Worm (Caenorhabditis elegans) whole organism, L3 larva: ENCODE results near the gene K10G9.2.

Experiments used
- R02D3.7 ChIP-seq: fragments of 150-350 bp; optimal IDR thresholded peaks from 2 replicates; lab custom pipeline; 2014; ENCODE audit warnings: missing biosample characterization, missing genetic modification characterization
- ZK546.5 ChIP-seq: sonication (generic microtip); optimal IDR thresholded peaks from 2 replicates; lab custom pipeline; 2017; ENCODE audit warnings: missing biosample characterization, missing genetic modification characterization
- aly-2 ChIP-seq: fragments of 150-350 bp; optimal IDR thresholded peaks from 2 replicates; lab custom pipeline; 2014; ENCODE audit warnings: missing biosample characterization, missing genetic modification characterization
- ama-1 ChIP-seq: fragments of 150-350 bp; optimal IDR thresholded peaks from 2 replicates; lab custom pipeline; 2018
- ceh-16 ChIP-seq: sonication (generic microtip); optimal IDR thresholded peaks from 2 replicates; lab custom pipeline; 2017; ENCODE audit warnings: missing biosample characterization, missing genetic modification characterization
- ceh-28 ChIP-seq: fragments of 150-350 bp; optimal IDR thresholded peaks from 2 replicates; lab custom pipeline; 2014; ENCODE audit warnings: missing biosample characterization, missing genetic modification reagents, missing genetic modification characterization
- ceh-82 ChIP-seq: fragments of 150-350 bp; optimal IDR thresholded peaks from 2 replicates; lab custom pipeline; 2014; ENCODE audit warnings: missing biosample characterization, missing genetic modification characterization
- ceh-9 ChIP-seq: sonication (generic microtip); optimal IDR thresholded peaks from 2 replicates; lab custom pipeline; 2018; ENCODE audit warnings: missing biosample characterization, missing genetic modification characterization
- daf-12 ChIP-seq: fragments of 150-350 bp; optimal IDR thresholded peaks from 2 replicates; lab custom pipeline; 2014; ENCODE audit warnings: missing biosample characterization, missing genetic modification reagents, missing genetic modification characterization
- egl-27 ChIP-seq: sonication (generic microtip); optimal IDR thresholded peaks from 4 replicates; lab custom pipeline; 2017; ENCODE audit warnings: missing biosample characterization, missing genetic modification reagents, missing genetic modification characterization
- egl-5 ChIP-seq: fragments of 150-350 bp; optimal IDR thresholded peaks from 2 replicates; lab custom pipeline; 2017; ENCODE audit warnings: missing biosample characterization, missing genetic modification reagents, missing genetic modification characterization, inconsistent platforms
- elt-1 ChIP-seq: fragments of 150-350 bp; optimal IDR thresholded peaks from 2 replicates; lab custom pipeline; 2014; ENCODE audit warnings: missing biosample characterization, missing genetic modification characterization
- elt-2 ChIP-seq: sonication (generic microtip); optimal IDR thresholded peaks from 2 replicates; lab custom pipeline; 2016; ENCODE audit warnings: missing genetic modification reagents, mild to moderate bottlenecking, missing genetic modification characterization, missing compliant biosample characterization
- elt-3 ChIP-seq, 3 experiments: fragments of 150-350 bp in 1 of 3; sonication (generic microtip) in 2 of 3; optimal IDR thresholded peaks; 2 replicates in 2 of 3; 4 replicates in 1 of 3; lab custom pipeline; 2014 to 2017; ENCODE audit warnings: missing biosample characterization in 3 of 3, missing genetic modification characterization in 3 of 3
- eor-1 ChIP-seq, 2 experiments: fragments of 150-350 bp; optimal IDR thresholded peaks; 2 replicates each; lab custom pipeline; 2014 to 2018; ENCODE audit warnings: missing biosample characterization in 2 of 2, missing genetic modification characterization in 2 of 2
- fkh-10 ChIP-seq: sonication (generic microtip); optimal IDR thresholded peaks from 2 replicates; lab custom pipeline; 2017; ENCODE audit warnings: missing biosample characterization, missing genetic modification reagents, missing genetic modification characterization
- fkh-2 ChIP-seq: fragments of 150-350 bp; optimal IDR thresholded peaks from 2 replicates; lab custom pipeline; 2014; ENCODE audit warnings: missing biosample characterization, missing genetic modification reagents, missing genetic modification characterization
- fos-1 ChIP-seq: fragments of 150-350 bp; optimal IDR thresholded peaks from 2 replicates; lab custom pipeline; 2014; ENCODE audit warnings: missing biosample characterization, missing genetic modification characterization
- hmg-11 ChIP-seq: sonication (generic microtip); optimal IDR thresholded peaks from 2 replicates; lab custom pipeline; 2016; ENCODE audit warnings: missing genetic modification characterization, missing compliant biosample characterization
- jun-1 ChIP-seq: fragments of 150-350 bp; optimal IDR thresholded peaks from 2 replicates; lab custom pipeline; 2014; ENCODE audit warnings: missing biosample characterization, missing genetic modification reagents, missing genetic modification characterization
- lin-15B ChIP-seq: fragments of 150-350 bp; optimal IDR thresholded peaks from 2 replicates; lab custom pipeline; 2014; ENCODE audit warnings: missing biosample characterization, missing genetic modification characterization
- lin-39 ChIP-seq: fragments of 150-350 bp; optimal IDR thresholded peaks from 2 replicates; lab custom pipeline; 2018; ENCODE audit warnings: missing biosample characterization, missing genetic modification reagents, missing genetic modification characterization
- lsy-12 ChIP-seq: sonication (generic microtip); optimal IDR thresholded peaks from 2 replicates; lab custom pipeline; 2016; ENCODE audit warnings: mild to moderate bottlenecking, missing genetic modification characterization, missing compliant biosample characterization
- mdl-1 ChIP-seq: fragments of 150-350 bp; optimal IDR thresholded peaks from 2 replicates; lab custom pipeline; 2014; ENCODE audit warnings: missing biosample characterization, missing genetic modification characterization
- mml-1 ChIP-seq: fragments of 150-350 bp; sonication (generic microtip); optimal IDR thresholded peaks from 3 replicates; lab custom pipeline; 2014; ENCODE audit warnings: missing biosample characterization, missing genetic modification characterization
- nfya-1 ChIP-seq: sonication (generic microtip); optimal IDR thresholded peaks from 2 replicates; lab custom pipeline; 2017; ENCODE audit warnings: missing genetic modification characterization, mild to moderate bottlenecking, missing compliant biosample characterization, antibody characterized with exemption, moderate library complexity; ENCODE audit not compliant: insufficient read depth
- nhr-11 ChIP-seq: fragments of 150-350 bp; optimal IDR thresholded peaks from 2 replicates; lab custom pipeline; 2014; ENCODE audit warnings: missing biosample characterization, missing genetic modification characterization
- nhr-12 ChIP-seq: fragments of 150-350 bp; optimal IDR thresholded peaks from 2 replicates; lab custom pipeline; 2014; ENCODE audit warnings: missing biosample characterization, missing genetic modification characterization
- nhr-23 ChIP-seq: fragments of 150-350 bp; optimal IDR thresholded peaks from 2 replicates; lab custom pipeline; 2014; ENCODE audit warnings: missing biosample characterization, missing genetic modification reagents, missing genetic modification characterization
- nhr-237 ChIP-seq: fragments of 150-350 bp; optimal IDR thresholded peaks from 2 replicates; lab custom pipeline; 2014; ENCODE audit warnings: missing biosample characterization, missing genetic modification characterization
- nhr-25 ChIP-seq: sonication (generic microtip); optimal IDR thresholded peaks from 2 replicates; lab custom pipeline; 2017; ENCODE audit warnings: missing biosample characterization, missing genetic modification characterization
- nhr-28 ChIP-seq: fragments of 150-350 bp; optimal IDR thresholded peaks from 2 replicates; lab custom pipeline; 2014; ENCODE audit warnings: missing biosample characterization, missing genetic modification characterization
- nhr-43 ChIP-seq: sonication (generic microtip); optimal IDR thresholded peaks from 2 replicates; lab custom pipeline; 2016; ENCODE audit warnings: mild to moderate bottlenecking, missing genetic modification characterization, missing compliant biosample characterization; ENCODE audit not compliant: poor library complexity, severe bottlenecking
- nhr-67 ChIP-seq: fragments of 150-350 bp; optimal IDR thresholded peaks from 2 replicates; lab custom pipeline; 2014; ENCODE audit warnings: missing biosample characterization, missing genetic modification characterization
- nhr-76 ChIP-seq: fragments of 150-350 bp; sonication (generic microtip); optimal IDR thresholded peaks from 5 replicates; lab custom pipeline; 2014; ENCODE audit warnings: missing biosample characterization, missing genetic modification characterization
- nhr-77 ChIP-seq: fragments of 150-350 bp; optimal IDR thresholded peaks from 2 replicates; lab custom pipeline; 2014; ENCODE audit warnings: missing biosample characterization, missing genetic modification characterization
- pha-4 ChIP-seq: fragments of 150-350 bp; optimal IDR thresholded peaks from 2 replicates; lab custom pipeline; 2014; ENCODE audit warnings: missing biosample characterization, missing genetic modification reagents, missing genetic modification characterization
- pqm-1 ChIP-seq: fragments of 150-350 bp; optimal IDR thresholded peaks from 2 replicates; lab custom pipeline; 2017; ENCODE audit warnings: missing biosample characterization, missing genetic modification characterization, inconsistent platforms
- sea-2 ChIP-seq: fragments of 150-350 bp; sonication (generic microtip); optimal IDR thresholded peaks from 4 replicates; lab custom pipeline; 2014; ENCODE audit warnings: missing biosample characterization, missing genetic modification reagents, missing genetic modification characterization
- skn-1 ChIP-seq: fragments of 150-350 bp; optimal IDR thresholded peaks from 2 replicates; lab custom pipeline; 2014; ENCODE audit warnings: missing biosample characterization, missing genetic modification characterization
- snpc-4 ChIP-seq: fragments of 150-350 bp; optimal IDR thresholded peaks from 2 replicates; lab custom pipeline; 2014; ENCODE audit warnings: missing biosample characterization, missing genetic modification characterization
- tbx-2 ChIP-seq: sonication (generic microtip); optimal IDR thresholded peaks from 2 replicates; lab custom pipeline; 2016; ENCODE audit warnings: mild to moderate bottlenecking, missing genetic modification characterization, missing compliant biosample characterization
- unc-39 ChIP-seq: sonication (generic microtip); optimal IDR thresholded peaks from 4 replicates; lab custom pipeline; 2017; ENCODE audit warnings: missing biosample characterization, missing genetic modification characterization
- unc-62 ChIP-seq: fragments of 150-350 bp; sonication (generic microtip); optimal IDR thresholded peaks from 4 replicates; lab custom pipeline; 2014; ENCODE audit warnings: missing biosample characterization, missing genetic modification reagents, missing genetic modification characterization
- zag-1 ChIP-seq: fragments of 150-350 bp; optimal IDR thresholded peaks from 2 replicates; lab custom pipeline; 2014; ENCODE audit warnings: missing biosample characterization, missing genetic modification characterization
- ztf-11 ChIP-seq: fragments of 150-350 bp; optimal IDR thresholded peaks from 2 replicates; lab custom pipeline; 2014; ENCODE audit warnings: missing biosample characterization, missing genetic modification characterization
- ztf-4 ChIP-seq: fragments of 150-350 bp; optimal IDR thresholded peaks from 2 replicates; lab custom pipeline; 2014; ENCODE audit warnings: missing biosample characterization, missing genetic modification characterization

Gene K10G9.2

DNA sequence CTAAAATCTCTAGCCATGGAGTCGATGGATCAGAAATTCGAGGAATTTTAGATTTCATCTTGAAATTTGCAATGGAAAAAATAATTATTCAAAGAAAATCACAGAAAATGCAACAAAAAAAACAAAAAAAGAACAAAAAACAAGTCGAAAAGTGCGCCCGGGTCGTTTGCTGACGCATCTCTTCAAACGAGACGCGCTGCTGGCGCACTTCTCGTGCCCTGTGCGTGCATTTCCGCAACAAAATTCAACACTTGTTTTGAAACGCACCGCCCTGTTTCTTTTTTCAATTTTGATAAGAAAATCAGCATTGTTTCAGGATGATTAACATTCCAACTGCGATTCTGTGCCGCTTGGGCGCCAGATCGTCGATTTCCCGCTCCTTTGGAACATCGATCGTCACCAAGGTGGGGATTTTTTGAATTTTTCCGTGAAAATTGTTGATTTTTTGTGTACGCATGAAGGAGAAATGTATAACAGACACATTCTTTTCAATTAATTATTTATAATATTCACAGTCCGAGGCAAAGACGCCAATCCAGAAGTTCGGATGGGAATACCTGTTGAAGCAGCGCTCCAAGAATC is 48.3 kb downstream of the K10G9.2 start, which contains the start of the genes jmjd-4 and mev-1:
Gene jmjd-4 (minus strand): TSS at position 58 of the 582 bp plus-strand sequence.
Gene mev-1 (plus strand): TSS at position 317 of the 582 bp plus-strand sequence.
- TF ChIP-seq R02D3.7 (tag; lab: Kevin White, UChicago) = peak; percentile 68
- peak; percentile 91 for TF ChIP-seq hmg-11
- no peak for TF ChIP-seq ceh-9 (tag; lab: Kevin White, UChicago)
- no peak for TF ChIP-seq aly-2
- TF ChIP-seq fkh-2 (tag; lab: Kevin White, UChicago) = no peak
- TF ChIP-seq nhr-25 (tag; lab: Kevin White, UChicago) = peak; percentile 89
- TF ChIP-seq egl-5 (tag; lab: Kevin White, UChicago) = peak; percentile 39
- TF ChIP-seq snpc-4 (tag; lab: Kevin White, UChicago) = peak; percentile 73
- no peak for TF ChIP-seq unc-62 (GFP tag; lab: Kevin White, UChicago)
- TF ChIP-seq ztf-11 (tag; lab: Kevin White, UChicago) = no peak
- no peak for TF ChIP-seq nhr-76 (tag; lab: Kevin White, UChicago)
- peak; percentile 33 for TF ChIP-seq elt-1 (tag; lab: Kevin White, UChicago)
- TF ChIP-seq egl-27 = no peak
- TF ChIP-seq lin-39 (tag; lab: Kevin White, UChicago) = peak; percentile 72
- TF ChIP-seq nhr-77 (tag; lab: Kevin White, UChicago) = peak; percentile 35
- peak; percentile 87 for TF ChIP-seq lsy-12 (tag; lab: Kevin White, UChicago)
- TF ChIP-seq nhr-28 = no peak
- no peak for TF ChIP-seq daf-12 (tag; lab: Kevin White, UChicago)
- no peak for TF ChIP-seq nhr-11
- TF ChIP-seq ceh-28 = peak; percentile 60
- no peak for TF ChIP-seq mdl-1
- TF ChIP-seq fos-1 (tag; lab: Kevin White, UChicago) = no peak
- TF ChIP-seq nhr-12 (tag; lab: Kevin White, UChicago) = no peak
- no peak for TF ChIP-seq elt-3 (tag; optimal IDR thresholded peaks at IDR 0.05; lab: Kevin White, UChicago)
- peak; percentile 91 for TF ChIP-seq lin-15B (tag; lab: Kevin White, UChicago)
- no peak for TF ChIP-seq nhr-67
- TF ChIP-seq ceh-82 (tag; lab: Kevin White, UChicago) = peak; percentile 56
- TF ChIP-seq fkh-10 (GFP tag; lab: Kevin White, UChicago) = peak; percentile 45
- TF ChIP-seq eor-1 (tag; optimal IDR thresholded peaks at IDR 0.05; lab: Kevin White, UChicago) = no peak
- no peak for TF ChIP-seq sea-2 (GFP tag; lab: Kevin White, UChicago)
- TF ChIP-seq nhr-43 = peak; percentile 87
- TF ChIP-seq tbx-2 (tag; lab: Kevin White, UChicago) = peak; percentile 82
- TF ChIP-seq jun-1 (tag; lab: Kevin White, UChicago) = peak; percentile 82
- TF ChIP-seq pha-4 (tag; lab: Kevin White, UChicago) = peak; percentile 83
- no peak for TF ChIP-seq mml-1
- TF ChIP-seq ztf-4 (tag; lab: Kevin White, UChicago) = no peak
- peak; percentile 84 for TF ChIP-seq elt-2 (tag; lab: Kevin White, UChicago)
- peak; percentile 69 for TF ChIP-seq skn-1 (tag; lab: Kevin White, UChicago)
- no peak for TF ChIP-seq nhr-237 (tag; lab: Kevin White, UChicago)
- TF ChIP-seq pqm-1 (tag; lab: Kevin White, UChicago) = peak; percentile 71
- TF ChIP-seq nfya-1 (tag; lab: Kevin White, UChicago) = peak; percentile 90
- TF ChIP-seq unc-39 (tag; lab: Kevin White, UChicago) = no peak
- TF ChIP-seq ceh-16 (tag; lab: Kevin White, UChicago) = no peak
- no peak for TF ChIP-seq ZK546.5 (tag; lab: Kevin White, UChicago)
- TF ChIP-seq nhr-23 (tag; lab: Kevin White, UChicago) = peak; percentile 89
- TF ChIP-seq zag-1 (tag; lab: Kevin White, UChicago) = no peak
- TF ChIP-seq ama-1 (lab: Kevin White, UChicago) = peak; percentile 52
